Fruit fly (Drosophila melanogaster): ENCODE data around the gene CG42542.

The CG42542 gene

DNA sequence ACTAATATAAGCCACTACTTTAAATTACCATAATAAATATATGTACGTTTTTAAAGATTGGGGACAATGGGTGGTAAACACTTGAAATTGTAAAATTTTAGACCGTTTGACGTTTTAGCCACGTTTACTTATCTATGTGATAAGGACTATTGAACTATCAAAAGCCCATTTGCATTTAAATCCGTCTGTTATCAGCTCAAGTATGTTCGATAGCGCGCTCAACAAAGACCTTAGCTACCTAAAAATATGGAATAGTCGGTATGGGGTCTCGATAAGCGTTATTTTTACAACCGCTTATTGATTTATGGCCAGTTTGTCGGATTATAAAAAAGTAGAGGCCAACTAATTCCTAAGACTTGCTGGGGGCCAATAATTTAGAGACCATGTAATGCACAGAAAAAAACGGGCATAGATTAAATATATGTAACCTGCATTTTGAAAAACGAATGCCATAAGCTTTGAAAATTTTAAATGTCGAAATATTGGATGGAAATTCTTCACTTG, 35.3 kb downstream of the CG42542 start:
- TF ChIP-seq rgr (GFP tag; optimal IDR thresholded peaks at IDR 0.05) (no peak), tai (GFP tag; optimal IDR thresholded peaks at IDR 0.05) (no peak), Hr78 (GFP tag; optimal IDR thresholded peaks at IDR 0.05) (no peak), psq (GFP tag; optimal IDR thresholded peaks at IDR 0.05) (no peak), Abd-B (GFP tag; optimal IDR thresholded peaks at IDR 0.05) (no peak), Myc (optimal IDR thresholded peaks at IDR 0.05) (no peak), Rel (GFP tag; optimal IDR thresholded peaks at IDR 0.05) (no peak), Rel (tag; optimal IDR thresholded peaks at IDR 0.05) (no peak), jim (GFP tag; optimal IDR thresholded peaks at IDR 0.05) (no peak), Dfd (GFP tag; optimal IDR thresholded peaks at IDR 0.05) (no peak)

DNA sequence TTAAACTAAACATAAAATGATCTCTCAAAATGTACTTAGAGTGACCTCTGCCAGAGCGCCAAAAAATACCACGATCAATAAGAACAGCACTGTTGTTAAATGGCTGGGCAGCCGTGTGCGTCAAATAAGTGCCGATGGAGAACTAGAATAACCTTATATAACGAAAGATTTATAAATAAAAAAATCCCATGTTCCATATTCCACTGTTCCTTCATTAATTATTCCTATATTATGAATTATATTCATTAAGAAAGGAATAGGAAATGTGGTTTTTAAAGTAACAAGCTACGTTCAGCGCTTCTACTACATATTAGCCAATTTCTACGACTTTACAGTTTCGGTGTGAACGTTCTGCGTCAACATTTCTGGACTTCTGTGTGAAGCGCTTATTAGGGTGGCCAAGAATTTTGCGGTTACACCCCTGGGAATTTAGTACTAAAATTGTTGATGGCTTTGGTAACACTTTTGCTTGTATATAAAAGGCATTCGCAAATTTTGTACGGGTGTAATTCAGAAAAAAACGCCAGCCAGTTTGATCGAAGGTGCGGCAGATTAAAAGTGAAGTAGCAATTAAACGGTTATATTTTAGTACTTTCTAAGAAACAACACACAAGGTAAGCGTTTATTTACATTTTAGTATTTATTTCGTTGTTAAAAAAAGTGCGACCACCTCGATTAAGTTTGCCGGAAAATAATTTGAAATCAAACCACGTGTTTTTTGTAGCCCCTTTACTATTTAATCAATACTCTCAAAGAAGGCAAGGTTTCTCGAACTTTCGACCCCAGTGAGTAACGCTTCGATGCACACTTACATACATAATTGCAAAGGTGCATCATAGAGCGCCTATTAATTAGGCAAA, 46.0 kb downstream of the CG42542 start, which contains the start of the genes tefu and Hsc70-4:
tefu (minus strand) TSS at position 51 of the 860 bp plus-strand sequence.
Hsc70-4 (plus strand) TSS at position 502 of the 860 bp plus-strand sequence.
- TF ChIP-seq HLH106 (tag; optimal IDR thresholded peaks at IDR 0.05) (peak; percentile 79), psq (GFP tag; optimal IDR thresholded peaks at IDR 0.05) (no peak), usp (GFP tag; optimal IDR thresholded peaks at IDR 0.05) (no peak), lola (GFP tag; optimal IDR thresholded peaks at IDR 0.05) (no peak), sage (GFP tag; optimal IDR thresholded peaks at IDR 0.05) (no peak), OdsH (GFP tag; optimal IDR thresholded peaks at IDR 0.05) (peak; percentile 32), rgr (GFP tag; optimal IDR thresholded peaks at IDR 0.05) (no peak), CrebA (GFP tag; optimal IDR thresholded peaks at IDR 0.05; ENCODE audit: borderline replicate concordance) (no peak), pan (optimal IDR thresholded peaks at IDR 0.05) (no peak), Myc (optimal IDR thresholded peaks at IDR 0.05) (no peak), CG9705 (GFP tag; optimal IDR thresholded peaks at IDR 0.05) (peak; percentile 54), brk (GFP tag; optimal IDR thresholded peaks at IDR 0.05) (no peak), h (GFP tag; optimal IDR thresholded peaks at IDR 0.05) (peak; percentile 54), Hr78 (GFP tag; optimal IDR thresholded peaks at IDR 0.05) (peak; percentile 46), br (GFP tag; optimal IDR thresholded peaks at IDR 0.05) (no peak), jim (GFP tag; optimal IDR thresholded peaks at IDR 0.05) (peak; percentile 24), sv (GFP tag; optimal IDR thresholded peaks at IDR 0.05) (peak; percentile 64), ey (GFP tag; optimal IDR thresholded peaks at IDR 0.05) (peak; percentile 60), Jra (GFP tag; optimal IDR thresholded peaks at IDR 0.05) (no peak), fru (GFP tag; optimal IDR thresholded peaks at IDR 0.05) (no peak), Abd-B (GFP tag; optimal IDR thresholded peaks at IDR 0.05) (no peak), Vsx2 (GFP tag; optimal IDR thresholded peaks at IDR 0.05; ENCODE audit: partially characterized antibody) (peak; percentile 64), GATAd (GFP tag; optimal IDR thresholded peaks at IDR 0.05) (no peak), Dfd (GFP tag; optimal IDR thresholded peaks at IDR 0.05) (no peak), Dif (GFP tag; optimal IDR thresholded peaks at IDR 0.05; ENCODE audit: partially characterized antibody) (peak; percentile 68), foxo (GFP tag; optimal IDR thresholded peaks at IDR 0.05) (peak in 1 of 2 experiments; percentile 9), Hnf4 (GFP tag; optimal IDR thresholded peaks at IDR 0.05) (peak; percentile 64), dl (GFP tag; optimal IDR thresholded peaks at IDR 0.05; ENCODE audit: insufficient read depth in 1 of 2, partially characterized antibody in 2 of 2) (no peak), Rel (GFP tag; optimal IDR thresholded peaks at IDR 0.05) (no peak), Rel (tag; optimal IDR thresholded peaks at IDR 0.05) (peak; percentile 4), woc (GFP tag; optimal IDR thresholded peaks at IDR 0.05) (peak; percentile 72), Sp1 (GFP tag; optimal IDR thresholded peaks at IDR 0.05) (peak; percentile 46), Hr83 (GFP tag; optimal IDR thresholded peaks at IDR 0.05; ENCODE audit: poor library complexity, severe bottlenecking) (peak; percentile 5), tai (GFP tag; optimal IDR thresholded peaks at IDR 0.05) (no peak), dmrt93B (GFP tag; optimal IDR thresholded peaks at IDR 0.05) (peak; percentile 68), dsf (GFP tag; optimal IDR thresholded peaks at IDR 0.05; ENCODE audit: borderline replicate concordance) (no peak), Mio (GFP tag; optimal IDR thresholded peaks at IDR 0.05) (no peak), N (GFP tag; optimal IDR thresholded peaks at IDR 0.05) (peak; percentile 92)

Data from whole organism, wandering third instar larva.